Fruit fly (Drosophila melanogaster) whole organism, embryonic: ENCODE data around the gene Trm7-34.

ENCODE experiments used
- Blimp-1 ChIP-seq: fragments of 200-800 bp; sonication (Bioruptor generic); optimal IDR thresholded peaks from 3 replicates; lab custom pipeline; 2018; ENCODE audit warnings: missing biosample characterization, missing genetic modification characterization, mild to moderate bottlenecking, moderate library complexity, missing genetic modification reagents
- BtbVII ChIP-seq: fragments of 200-800 bp; sonication (Bioruptor generic); optimal IDR thresholded peaks from 3 replicates; lab custom pipeline; 2017; ENCODE audit warnings: missing biosample characterization, mild to moderate bottlenecking, missing genetic modification characterization
- CG15479 ChIP-seq: fragments of 200-800 bp; sonication (Bioruptor generic); optimal IDR thresholded peaks from 3 replicates; lab custom pipeline; 2019; ENCODE audit warnings: missing biosample characterization, mild to moderate bottlenecking, missing genetic modification characterization, moderate library complexity
- CG15601 ChIP-seq: fragments of 200-800 bp; sonication (Bioruptor generic); optimal IDR thresholded peaks from 3 replicates; lab custom pipeline; 2019; ENCODE audit warnings: missing biosample characterization, mild to moderate bottlenecking, missing genetic modification characterization, moderate library complexity
- CG16815 ChIP-seq: fragments of 200-800 bp; sonication (Bioruptor generic); optimal IDR thresholded peaks from 3 replicates; lab custom pipeline; 2017; ENCODE audit warnings: missing biosample characterization, mild to moderate bottlenecking, missing genetic modification characterization
- CG17568 ChIP-seq: fragments of 200-800 bp; sonication (Bioruptor generic); optimal IDR thresholded peaks from 2 replicates; lab custom pipeline; 2018; ENCODE audit warnings: missing biosample characterization, mild to moderate bottlenecking, missing genetic modification characterization, moderate library complexity
- CG2678 ChIP-seq: fragments of 200-800 bp; sonication (Bioruptor generic); optimal IDR thresholded peaks from 3 replicates; lab custom pipeline; 2019; ENCODE audit warnings: missing biosample characterization, mild to moderate bottlenecking, missing genetic modification characterization, moderate library complexity
- CG3281 ChIP-seq: fragments of 200-800 bp; sonication (Bioruptor generic); optimal IDR thresholded peaks from 3 replicates; lab custom pipeline; 2017; ENCODE audit warnings: missing biosample characterization, mild to moderate bottlenecking, missing genetic modification characterization
- CG34376 ChIP-seq: fragments of 200-800 bp; sonication (Bioruptor generic); optimal IDR thresholded peaks from 2 replicates; lab custom pipeline; 2018; ENCODE audit warnings: missing biosample characterization, mild to moderate bottlenecking, missing genetic modification characterization
- CG34422 ChIP-seq: fragments of 200-800 bp; sonication (Bioruptor generic); IDR thresholded peaks from 3 replicates; pipeline ENCODE4 v1.3.6; 2022; ENCODE audit warnings: missing biosample characterization, missing genetic modification characterization
- CG4820 ChIP-seq: fragments of 200-800 bp; sonication (Bioruptor generic); optimal IDR thresholded peaks from 3 replicates; lab custom pipeline; 2016; ENCODE audit warnings: missing biosample characterization, missing genetic modification characterization
- CG7372 ChIP-seq: fragments of 200-800 bp; sonication (Bioruptor generic); IDR thresholded peaks from 2 replicates; pipeline ENCODE4 v1.3.6; 2022; ENCODE audit warnings: missing biosample characterization, missing genetic modification characterization
- D ChIP-seq, 2 experiments: fragments of 200-800 bp in 1 of 2; fragments of >200 bp in 1 of 2; sonication (Bioruptor generic) in 1 of 2; optimal IDR thresholded peaks; 2 replicates in 1 of 2; 3 replicates in 1 of 2; lab custom pipeline; 2017; ENCODE audit warnings: mild to moderate bottlenecking in 1 of 2, missing biosample characterization in 1 of 2, missing genetic modification characterization in 1 of 2, missing genetic modification reagents in 1 of 2
- Dip3 ChIP-seq: fragments of 200-800 bp; sonication (Bioruptor generic); optimal IDR thresholded peaks from 3 replicates; lab custom pipeline; 2016; ENCODE audit warnings: missing biosample characterization, missing genetic modification characterization
- Dll ChIP-seq: fragments of 200-800 bp; sonication (Bioruptor generic); IDR thresholded peaks from 4 replicates; pipeline ENCODE4 v1.3.6; 2022; ENCODE audit warnings: missing biosample characterization, missing genetic modification characterization; ENCODE audit not compliant: partially characterized antibody
- Elba2 ChIP-seq: fragments of 200-800 bp; sonication (Bioruptor generic); optimal IDR thresholded peaks from 3 replicates; lab custom pipeline; 2016; ENCODE audit warnings: missing biosample characterization, missing genetic modification characterization
- Fer1 ChIP-seq: fragments of 200-800 bp; sonication (Bioruptor generic); optimal IDR thresholded peaks from 2 replicates; lab custom pipeline; 2017; ENCODE audit warnings: missing biosample characterization, mild to moderate bottlenecking, missing genetic modification characterization
- Fer2 ChIP-seq: fragments of 200-800 bp; sonication (Bioruptor generic); optimal IDR thresholded peaks from 2 replicates; lab custom pipeline; 2018; ENCODE audit warnings: missing biosample characterization, mild to moderate bottlenecking, missing genetic modification characterization, moderate library complexity
- Hmr ChIP-seq: fragments of 200-800 bp; sonication (Bioruptor generic); optimal IDR thresholded peaks from 3 replicates; lab custom pipeline; 2017; ENCODE audit warnings: mild to moderate bottlenecking, missing biosample characterization, missing genetic modification reagents, missing genetic modification characterization
- Jarid2 ChIP-seq: fragments of 200-800 bp; sonication (Bioruptor generic); optimal IDR thresholded peaks from 3 replicates; lab custom pipeline; 2017; ENCODE audit warnings: mild to moderate bottlenecking, missing biosample characterization, missing genetic modification reagents, missing genetic modification characterization
- Med ChIP-seq: fragments of 200-800 bp; sonication (Bioruptor generic); peaks from one replicate; lab custom pipeline; 2016; ENCODE audit warnings: missing biosample characterization, missing genetic modification characterization, mild to moderate bottlenecking, inconsistent platforms, moderate library complexity
- Meics ChIP-seq: fragments of 200-800 bp; sonication (Bioruptor generic); optimal IDR thresholded peaks from 2 replicates; lab custom pipeline; 2017; ENCODE audit warnings: missing biosample characterization, mild to moderate bottlenecking, missing genetic modification characterization
- NC2α ChIP-seq: fragments of 200-800 bp; sonication (Bioruptor generic); optimal IDR thresholded peaks from 2 replicates; lab custom pipeline; 2016; ENCODE audit warnings: missing biosample characterization, missing genetic modification characterization
- Poxn ChIP-seq: fragments of 200-800 bp; sonication (Bioruptor generic); IDR thresholded peaks from 2 replicates; pipeline ENCODE4 v1.3.6; 2022; ENCODE audit warnings: missing biosample characterization, missing genetic modification characterization
- Rfx ChIP-seq: fragments of 200-800 bp; sonication (Bioruptor generic); IDR thresholded peaks from 2 replicates; pipeline ENCODE4 v1.3.6; 2022; ENCODE audit warnings: missing biosample characterization, missing genetic modification characterization
- TFAM ChIP-seq: fragments of 200-800 bp; sonication (Bioruptor generic); optimal IDR thresholded peaks from 2 replicates; lab custom pipeline; 2017; ENCODE audit warnings: missing biosample characterization, missing genetic modification characterization, inconsistent platforms
- Vsx1 ChIP-seq: fragments of 200-800 bp; sonication (Bioruptor generic); optimal IDR thresholded peaks from 2 replicates; lab custom pipeline; 2017; ENCODE audit warnings: missing biosample characterization, mild to moderate bottlenecking, missing genetic modification characterization, missing genetic modification reagents
- ash1 ChIP-seq: fragments of 200-800 bp; sonication (Bioruptor generic); optimal IDR thresholded peaks from 2 replicates; lab custom pipeline; 2018; ENCODE audit warnings: missing biosample characterization, mild to moderate bottlenecking, missing genetic modification characterization
- bigmax ChIP-seq: fragments of 200-800 bp; sonication (Bioruptor generic); optimal IDR thresholded peaks from 2 replicates; lab custom pipeline; 2018; ENCODE audit warnings: missing biosample characterization, mild to moderate bottlenecking, missing genetic modification characterization
- cg ChIP-seq: fragments of 200-800 bp; sonication (Bioruptor generic); optimal IDR thresholded peaks from 3 replicates; lab custom pipeline; 2019; ENCODE audit warnings: missing biosample characterization, mild to moderate bottlenecking, missing genetic modification characterization, moderate library complexity
- ci ChIP-seq: fragments of 200-800 bp; sonication (Bioruptor generic); IDR thresholded peaks from 3 replicates; pipeline ENCODE4 v1.3.6; 2022; ENCODE audit warnings: missing biosample characterization, missing genetic modification characterization
- corto ChIP-seq: fragments of 200-800 bp; sonication (Bioruptor generic); optimal IDR thresholded peaks from 2 replicates; lab custom pipeline; 2016; ENCODE audit warnings: missing biosample characterization, mild to moderate bottlenecking, missing genetic modification characterization, moderate library complexity
- dan ChIP-seq: fragments of 200-800 bp; sonication (Bioruptor generic); IDR thresholded peaks from 2 replicates; pipeline ENCODE4 v1.3.6; 2022; ENCODE audit warnings: missing biosample characterization, missing genetic modification characterization
- dysf ChIP-seq: fragments of 200-800 bp; sonication (Bioruptor generic); IDR thresholded peaks from 3 replicates; pipeline ENCODE4 v1.3.6; 2022; ENCODE audit warnings: missing biosample characterization, missing genetic modification characterization
- eve ChIP-seq, 2 experiments: fragments of >200 bp; optimal IDR thresholded peaks; 2 replicates each; lab custom pipeline; 2017; ENCODE audit warnings: missing biosample characterization in 2 of 2, missing genetic modification characterization in 2 of 2
- fd3F ChIP-seq: fragments of 200-800 bp; sonication (Bioruptor generic); optimal IDR thresholded peaks from 2 replicates; lab custom pipeline; 2018; ENCODE audit warnings: missing biosample characterization, mild to moderate bottlenecking, missing genetic modification characterization, moderate library complexity
- fd64A ChIP-seq: fragments of 200-800 bp; sonication (Bioruptor generic); optimal IDR thresholded peaks from 3 replicates; lab custom pipeline; 2018; ENCODE audit warnings: missing biosample characterization, mild to moderate bottlenecking, missing genetic modification characterization
- gem ChIP-seq: fragments of 200-800 bp; sonication (Bioruptor generic); optimal IDR thresholded peaks from 2 replicates; lab custom pipeline; 2019; ENCODE audit warnings: missing biosample characterization, mild to moderate bottlenecking, missing genetic modification characterization, moderate library complexity
- mirr ChIP-seq: fragments of 200-800 bp; sonication (Bioruptor generic); optimal IDR thresholded peaks from 3 replicates; lab custom pipeline; 2018; ENCODE audit warnings: missing biosample characterization, mild to moderate bottlenecking, missing genetic modification characterization
- nau ChIP-seq: fragments of 200-800 bp; sonication (Bioruptor generic); optimal IDR thresholded peaks from 3 replicates; lab custom pipeline; 2017; ENCODE audit warnings: missing biosample characterization, mild to moderate bottlenecking, missing genetic modification characterization, missing genetic modification reagents
- onecut ChIP-seq: fragments of 200-800 bp; sonication (Bioruptor generic); IDR thresholded peaks from 2 replicates; pipeline ENCODE4 v1.3.6; 2022; ENCODE audit warnings: missing biosample characterization, missing genetic modification characterization
- peb ChIP-seq: fragments of 200-800 bp; sonication (Bioruptor generic); IDR thresholded peaks from 2 replicates; pipeline ENCODE4 v1.3.6; 2022; ENCODE audit warnings: missing biosample characterization, missing genetic modification characterization
- phol ChIP-seq: fragments of 200-800 bp; sonication (Bioruptor generic); optimal IDR thresholded peaks from 3 replicates; lab custom pipeline; 2018; ENCODE audit warnings: missing biosample characterization, mild to moderate bottlenecking, missing genetic modification characterization, moderate library complexity
- scrt ChIP-seq: fragments of 200-800 bp; sonication (Bioruptor generic); optimal IDR thresholded peaks from 2 replicates; lab custom pipeline; 2018; ENCODE audit warnings: missing biosample characterization, mild to moderate bottlenecking, missing genetic modification characterization, moderate library complexity
- sd ChIP-seq: fragments of 200-800 bp; sonication (Bioruptor generic); optimal IDR thresholded peaks from 3 replicates; lab custom pipeline; 2018; ENCODE audit warnings: missing biosample characterization, mild to moderate bottlenecking, missing genetic modification characterization, moderate library complexity
- stc ChIP-seq: fragments of 200-800 bp; sonication (Bioruptor generic); IDR thresholded peaks from 2 replicates; pipeline ENCODE4 v1.3.6; 2022; ENCODE audit warnings: missing biosample characterization, missing genetic modification characterization

Gene Trm7-34

DNA sequence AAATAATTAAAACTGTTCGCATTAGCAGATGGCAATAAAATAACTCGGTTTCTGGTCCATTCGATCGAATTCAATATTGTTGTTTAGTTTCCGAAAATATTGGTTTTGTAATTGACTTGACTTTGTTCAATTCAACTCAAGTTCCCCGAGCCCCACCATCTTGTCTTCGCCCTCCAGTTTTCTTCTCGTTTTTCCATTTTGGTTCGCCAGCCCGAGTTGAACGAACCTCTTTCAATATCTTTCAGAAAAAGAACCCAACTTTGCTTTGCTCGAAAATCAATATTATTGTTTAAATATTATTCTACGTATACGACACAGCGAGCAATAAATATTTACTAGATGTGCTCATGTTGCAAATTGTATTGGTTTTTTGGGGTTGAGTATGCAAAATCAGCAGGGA lies 25.0 kb upstream of the Trm7-34 start (continued):
- TF ChIP-seq CG2678 (tag; lab: Kevin White, UChicago) (peak; percentile 9), BtbVII (GFP tag; lab: Kevin White, UChicago) (peak; percentile 51), Fer2 (tag; lab: Kevin White, UChicago) (peak; percentile 13), scrt (GFP tag; lab: Kevin White, UChicago) (peak; percentile 1), Dip3 (GFP tag; lab: Kevin White, UChicago) (no peak), Rfx (GFP tag; lab: Robert Waterston, UW) (peak; percentile 44; the same call in 1 of the 2 replicates), CG4820 (GFP tag; lab: Kevin White, UChicago) (peak; percentile 1), peb (GFP tag; lab: Robert Waterston, UW) (no peak), Hmr (GFP tag; lab: Kevin White, UChicago) (peak; percentile 40), Med (peak; percentile 62), Meics (GFP tag; lab: Kevin White, UChicago) (peak; percentile 7), bigmax (GFP tag; lab: Kevin White, UChicago) (no peak), CG16815 (no peak), CG7372 (no peak), dysf (GFP tag; lab: Robert Waterston, UW) (peak; percentile 38; the same call in 1 of the 3 replicates), D (optimal IDR thresholded peaks at IDR 0.05; lab: Kevin White, UChicago) (no peak), D (GFP tag; optimal IDR thresholded peaks at IDR 0.05; lab: Kevin White, UChicago) (no peak), fd3F (GFP tag; lab: Kevin White, UChicago) (peak; percentile 44), CG17568 (GFP tag; lab: Kevin White, UChicago) (peak; percentile 2), Poxn (GFP tag; lab: Robert Waterston, UW) (no peak), gem (tag; lab: Kevin White, UChicago) (peak; percentile 21), mirr (GFP tag; lab: Kevin White, UChicago) (peak; percentile 18), ash1 (GFP tag; lab: Kevin White, UChicago) (no peak), fd64A (GFP tag; lab: Kevin White, UChicago) (peak; percentile 35), CG15601 (tag; lab: Kevin White, UChicago) (peak; percentile 85), Blimp-1 (GFP tag; lab: Kevin White, UChicago) (peak; percentile 25), Fer1 (GFP tag; lab: Kevin White, UChicago) (peak; percentile 25), Vsx1 (GFP tag; lab: Kevin White, UChicago) (peak; percentile 23), nau (peak; percentile 49)

DNA sequence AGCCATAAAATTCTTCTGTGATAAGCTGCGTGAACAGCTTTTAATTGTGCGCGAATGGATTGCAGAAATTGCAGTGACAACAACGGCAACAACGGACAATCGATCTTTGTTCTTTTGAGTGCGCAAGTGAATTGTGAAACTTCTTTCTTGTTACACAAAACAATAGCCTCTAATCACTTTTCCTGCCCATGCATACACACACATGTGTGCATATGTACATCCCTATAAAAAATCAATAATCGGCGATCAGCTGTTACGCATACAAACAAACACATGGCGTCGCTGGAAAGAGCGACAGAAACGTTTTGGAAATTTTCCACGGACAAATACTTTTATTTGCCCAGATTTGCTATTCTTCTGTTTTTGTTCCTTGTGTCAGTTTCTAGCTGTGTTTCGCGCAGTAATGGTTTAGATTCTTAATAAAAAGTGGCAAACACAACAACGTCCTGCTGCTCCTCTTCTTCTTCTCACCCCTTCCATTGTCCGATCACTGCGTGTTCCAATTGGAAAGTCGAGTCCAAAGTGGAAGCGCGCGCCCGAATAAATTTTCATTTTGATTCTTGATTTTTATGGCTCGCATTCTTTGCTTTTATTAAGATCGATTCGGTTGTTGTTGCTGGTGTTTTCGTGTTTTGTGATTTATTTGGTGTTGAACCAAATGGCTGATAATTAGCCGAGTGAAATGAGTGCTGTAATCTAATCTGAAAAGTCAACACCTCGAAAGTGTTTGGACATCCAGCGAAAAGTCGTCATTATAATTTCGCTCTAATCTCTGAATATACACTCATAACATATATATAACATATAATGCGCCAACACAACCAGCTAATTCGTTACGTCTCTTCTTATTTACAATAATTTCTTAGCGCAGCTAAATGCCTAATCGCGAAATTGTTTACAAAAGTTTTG lies 23.1 kb upstream of the Trm7-34 start:
- TF ChIP-seq Elba2 (GFP tag; lab: Kevin White, UChicago) = peak; percentile 93
- TF ChIP-seq onecut (GFP tag; lab: Robert Waterston, UW) = peak; percentile 98
- no peak for TF ChIP-seq NC2α (GFP tag; lab: Kevin White, UChicago)
- peak; percentile 28 for TF ChIP-seq CG15479 (GFP tag; lab: Kevin White, UChicago)
- TF ChIP-seq corto (GFP tag; lab: Kevin White, UChicago) = peak; percentile 2
- TF ChIP-seq Jarid2 (GFP tag; lab: Kevin White, UChicago) = peak; percentile 8
- TF ChIP-seq dan = no peak
- 0 out of 4 replicates have a peak, but pooled peaks have one; percentile 6 for TF ChIP-seq Dll (GFP tag; lab: Robert Waterston, UW)
- TF ChIP-seq sd (tag; lab: Kevin White, UChicago) = peak; percentile 84
- TF ChIP-seq CG3281 (GFP tag; lab: Kevin White, UChicago) = peak; percentile 10
- no peak for TF ChIP-seq TFAM (GFP tag; lab: Kevin White, UChicago)
- 0 out of 3 replicates have a peak, but pooled peaks have one; percentile 18 for TF ChIP-seq CG34422
- TF ChIP-seq stc (GFP tag; lab: Robert Waterston, UW) = 0 out of 2 replicates have a peak, but pooled peaks have one; percentile 9
- peak; percentile 49 for TF ChIP-seq phol (tag; lab: Kevin White, UChicago)
- 0 out of 3 replicates have a peak, but pooled peaks have one; percentile 5 for TF ChIP-seq ci (GFP tag; lab: Robert Waterston, UW)
- TF ChIP-seq Med = peak; percentile 54
- peak; percentile 79 for TF ChIP-seq Vsx1 (GFP tag; lab: Kevin White, UChicago)
- TF ChIP-seq CG34376 (GFP tag; lab: Kevin White, UChicago) = peak; percentile 30
- TF ChIP-seq eve (GFP tag; optimal IDR thresholded peaks at IDR 0.05; lab: Kevin White, UChicago) = peak in 1 of 2 experiments; percentile 61
- TF ChIP-seq cg = peak; percentile 79
